Worm (Caenorhabditis elegans) whole organism, mixed stage, embryonic: ENCODE data around the gene Y38C1AA.7.

Experiments used
- M03D4.4 ChIP-seq: sonication (generic microtip); optimal IDR thresholded peaks from 2 replicates; lab custom pipeline; 2017; ENCODE audit warnings: mild to moderate bottlenecking, missing genetic modification characterization, missing compliant biosample characterization
- blmp-1 ChIP-seq: fragments of 150-350 bp; optimal IDR thresholded peaks from 2 replicates; lab custom pipeline; 2014; ENCODE audit warnings: missing biosample characterization, missing genetic modification characterization
- ceh-39 ChIP-seq: fragments of 150-350 bp; optimal IDR thresholded peaks from 2 replicates; lab custom pipeline; 2014; ENCODE audit warnings: missing biosample characterization, missing genetic modification characterization
- ceh-43 ChIP-seq: fragments of 200-800 bp; sonication (Bioruptor generic); optimal IDR thresholded peaks from 2 replicates; lab custom pipeline; 2018; ENCODE audit warnings: mild to moderate bottlenecking, missing genetic modification characterization, moderate library complexity, missing compliant biosample characterization
- ces-1 ChIP-seq: fragments of 150-350 bp; optimal IDR thresholded peaks from 2 replicates; lab custom pipeline; 2014; ENCODE audit warnings: missing biosample characterization, missing genetic modification reagents, missing genetic modification characterization
- cnd-1 ChIP-seq: fragments of 200-800 bp; sonication (Bioruptor generic); optimal IDR thresholded peaks from 2 replicates; lab custom pipeline; 2018; ENCODE audit warnings: mild to moderate bottlenecking, missing genetic modification characterization, missing compliant biosample characterization
- drap-1 ChIP-seq: fragments of 200-800 bp; sonication (Bioruptor generic); optimal IDR thresholded peaks from 3 replicates; lab custom pipeline; 2018; ENCODE audit warnings: mild to moderate bottlenecking, missing genetic modification characterization, missing compliant biosample characterization
- elt-1 ChIP-seq: sonication (generic microtip); optimal IDR thresholded peaks from 2 replicates; lab custom pipeline; 2017; ENCODE audit warnings: missing genetic modification characterization, mild to moderate bottlenecking, missing compliant biosample characterization, antibody characterized with exemption, moderate library complexity, borderline replicate concordance; ENCODE audit not compliant: insufficient read depth
- elt-3 ChIP-seq: fragments of 150-350 bp; optimal IDR thresholded peaks from 2 replicates; lab custom pipeline; 2014; ENCODE audit warnings: missing biosample characterization, missing genetic modification characterization
- flh-1 ChIP-seq: fragments of 200-800 bp; sonication (Bioruptor generic); optimal IDR thresholded peaks from 2 replicates; lab custom pipeline; 2018; ENCODE audit warnings: mild to moderate bottlenecking, missing genetic modification characterization, moderate library complexity, missing compliant biosample characterization
- hlh-1 ChIP-seq: fragments of 150-350 bp; optimal IDR thresholded peaks from 2 replicates; lab custom pipeline; 2014; ENCODE audit warnings: missing biosample characterization, missing genetic modification reagents, missing genetic modification characterization
- lin-32 ChIP-seq: fragments of 200-800 bp; sonication (Bioruptor generic); optimal IDR thresholded peaks from 2 replicates; lab custom pipeline; 2018; ENCODE audit warnings: mild to moderate bottlenecking, missing genetic modification characterization, missing compliant biosample characterization
- lsy-2 ChIP-seq: fragments of 150-350 bp; optimal IDR thresholded peaks from 2 replicates; lab custom pipeline; 2014; ENCODE audit warnings: missing biosample characterization, missing genetic modification characterization
- mab-5 ChIP-seq: fragments of 150-350 bp; optimal IDR thresholded peaks from 2 replicates; lab custom pipeline; 2014; ENCODE audit warnings: missing biosample characterization, missing genetic modification characterization
- mep-1 ChIP-seq: fragments of 150-350 bp; optimal IDR thresholded peaks from 2 replicates; lab custom pipeline; 2017; ENCODE audit warnings: missing biosample characterization, missing genetic modification reagents, missing genetic modification characterization, inconsistent platforms
- mls-2 ChIP-seq: sonication (generic microtip); optimal IDR thresholded peaks from 2 replicates; lab custom pipeline; 2016; ENCODE audit warnings: mild to moderate bottlenecking, missing genetic modification characterization, moderate library complexity, missing compliant biosample characterization
- nhr-12 ChIP-seq: fragments of 150-350 bp; optimal IDR thresholded peaks from 2 replicates; lab custom pipeline; 2014; ENCODE audit warnings: missing biosample characterization, missing genetic modification characterization
- nhr-2 ChIP-seq: fragments of 150-350 bp; optimal IDR thresholded peaks from 2 replicates; lab custom pipeline; 2014; ENCODE audit warnings: missing biosample characterization, missing genetic modification characterization
- nhr-237 ChIP-seq: fragments of 150-350 bp; optimal IDR thresholded peaks from 2 replicates; lab custom pipeline; 2014; ENCODE audit warnings: missing biosample characterization, missing genetic modification characterization
- nhr-28 ChIP-seq: fragments of 150-350 bp; optimal IDR thresholded peaks from 2 replicates; lab custom pipeline; 2014; ENCODE audit warnings: missing biosample characterization, missing genetic modification characterization
- nhr-76 ChIP-seq: sonication (generic microtip); optimal IDR thresholded peaks from 2 replicates; lab custom pipeline; 2017; ENCODE audit warnings: missing biosample characterization, missing genetic modification characterization
- pha-4 ChIP-seq: fragments of 150-350 bp; optimal IDR thresholded peaks from 2 replicates; lab custom pipeline; 2018; ENCODE audit warnings: missing biosample characterization, missing genetic modification reagents, missing genetic modification characterization
- sem-2 ChIP-seq: fragments of 200-800 bp; sonication (Bioruptor generic); optimal IDR thresholded peaks from 2 replicates; lab custom pipeline; 2018; ENCODE audit warnings: mild to moderate bottlenecking, missing genetic modification characterization, missing compliant biosample characterization
- sptf-1 ChIP-seq: sonication (generic microtip); optimal IDR thresholded peaks from 2 replicates; lab custom pipeline; 2017; ENCODE audit warnings: mild to moderate bottlenecking, missing genetic modification characterization, moderate library complexity, missing compliant biosample characterization
- tbx-8 ChIP-seq: fragments of 200-800 bp; sonication (Bioruptor generic); optimal IDR thresholded peaks from 2 replicates; lab custom pipeline; 2018; ENCODE audit warnings: mild to moderate bottlenecking, missing genetic modification characterization, moderate library complexity, missing compliant biosample characterization
- unc-120 ChIP-seq: sonication (generic microtip); optimal IDR thresholded peaks from 2 replicates; lab custom pipeline; 2017; ENCODE audit warnings: missing genetic modification characterization, missing compliant biosample characterization; ENCODE audit not compliant: poor library complexity, severe bottlenecking
- unc-39 ChIP-seq: fragments of 150-350 bp; optimal IDR thresholded peaks from 2 replicates; lab custom pipeline; 2014; ENCODE audit warnings: missing biosample characterization, missing genetic modification characterization
- unc-62 ChIP-seq: fragments of 150-350 bp; optimal IDR thresholded peaks from 2 replicates; lab custom pipeline; 2014; ENCODE audit warnings: missing biosample characterization, missing genetic modification reagents, missing genetic modification characterization
- zip-8 ChIP-seq: fragments of 150-350 bp; optimal IDR thresholded peaks from 2 replicates; lab custom pipeline; 2014; ENCODE audit warnings: missing biosample characterization, missing genetic modification characterization
- ztf-11 ChIP-seq: fragments of 150-350 bp; optimal IDR thresholded peaks from 2 replicates; lab custom pipeline; 2014; ENCODE audit warnings: missing biosample characterization, missing genetic modification characterization

The Y38C1AA.7 gene

DNA sequence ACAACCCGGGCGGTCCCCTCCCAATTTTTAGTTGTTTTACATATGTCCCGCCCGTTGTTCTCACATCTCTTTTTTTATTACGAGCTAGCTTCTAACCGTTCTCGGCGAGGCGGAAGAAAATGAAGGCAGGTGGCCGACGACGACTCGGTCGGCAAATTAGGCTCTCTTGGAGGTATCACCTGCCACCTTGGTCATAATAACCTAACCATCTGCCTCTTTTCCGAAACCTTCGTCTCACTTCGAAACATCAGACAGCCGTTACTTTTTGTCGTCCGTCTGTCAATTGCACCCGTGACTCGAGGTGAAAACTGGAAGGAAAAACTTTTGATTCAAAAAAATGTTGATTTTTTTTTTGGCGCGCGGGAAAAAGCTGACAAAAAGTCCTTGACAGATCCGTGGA lies 18.7 kb downstream of the Y38C1AA.7 start:
- TF ChIP-seq cnd-1 (tag; lab: Kevin White, UChicago): peak; percentile 38
- no peak for TF ChIP-seq ces-1 (GFP tag; lab: Kevin White, UChicago)
- peak; percentile 16 for TF ChIP-seq unc-62
- TF ChIP-seq ztf-11 (tag; lab: Kevin White, UChicago): peak; percentile 52
- TF ChIP-seq nhr-2: peak; percentile 78
- no peak for TF ChIP-seq mep-1 (tag; lab: Kevin White, UChicago)
- peak; percentile 16 for TF ChIP-seq hlh-1 (tag; lab: Kevin White, UChicago)
- TF ChIP-seq lin-32: peak; percentile 69

DNA sequence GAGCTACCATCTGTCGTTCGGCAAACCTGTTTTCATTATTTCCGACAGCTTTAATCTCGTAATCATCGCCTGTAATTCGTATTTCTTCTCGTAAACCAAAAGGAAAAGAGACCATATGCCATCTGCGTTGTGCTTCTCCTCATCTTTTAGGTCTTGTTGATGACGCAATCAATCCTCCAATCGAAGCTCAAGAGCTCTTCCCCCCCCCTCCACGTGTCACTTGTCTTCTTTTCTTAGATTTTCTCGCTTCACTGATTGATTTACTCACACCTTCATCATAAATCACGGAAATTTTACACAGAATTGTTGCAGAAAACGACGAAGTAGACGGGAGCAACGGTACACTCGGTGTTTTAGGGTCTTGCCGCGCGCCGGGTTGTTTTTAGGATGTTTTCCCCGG lies 19.9 kb downstream of the Y38C1AA.7 start, which contains the start of gene tcl-2:
TSS of gene tcl-2 (plus strand) at position 388 of the 400 bp plus-strand sequence.
- no peak for TF ChIP-seq nhr-237
- TF ChIP-seq unc-62: peak; percentile 67
- TF ChIP-seq sem-2: peak; percentile 22
- TF ChIP-seq ztf-11 (tag; lab: Kevin White, UChicago): peak; percentile 26
- TF ChIP-seq flh-1 (GFP tag; lab: Kevin White, UChicago): no peak
- TF ChIP-seq lin-32: peak; percentile 63
- TF ChIP-seq zip-8 (tag; lab: Kevin White, UChicago): peak; percentile 89
- peak; percentile 49 for TF ChIP-seq cnd-1 (tag; lab: Kevin White, UChicago)
- TF ChIP-seq, all 35 proteins: peak for 6

DNA sequence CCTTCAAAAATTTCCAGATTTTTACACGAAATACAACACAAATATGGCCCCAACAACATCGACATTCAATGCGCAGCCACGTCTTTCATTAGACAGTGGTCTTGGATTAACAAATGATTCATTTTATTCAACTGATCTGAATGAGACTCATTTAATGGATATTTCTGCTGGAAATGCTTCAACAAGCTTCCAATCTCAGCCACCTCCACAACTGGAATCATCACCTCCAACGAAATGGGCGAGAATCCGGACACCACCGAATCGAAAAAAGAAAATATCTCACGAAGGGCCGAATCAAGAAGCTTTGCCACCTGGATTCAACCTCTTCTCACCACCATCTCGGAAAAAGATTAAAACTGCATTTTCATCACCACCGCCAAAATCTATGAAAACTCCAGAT lies 20.9 kb downstream of the Y38C1AA.7 start:
- no peak for TF ChIP-seq nhr-2
- no peak for TF ChIP-seq nhr-12
- no peak for TF ChIP-seq nhr-28 (tag; lab: Kevin White, UChicago)
- no peak for TF ChIP-seq nhr-76 (tag; lab: Kevin White, UChicago)
- TF ChIP-seq pha-4: no peak
- no peak for TF ChIP-seq lin-32
- TF ChIP-seq drap-1: no peak
- TF ChIP-seq ceh-39 (tag; lab: Kevin White, UChicago): no peak
- no peak for TF ChIP-seq lsy-2 (tag; lab: Kevin White, UChicago)
- no peak for TF ChIP-seq tbx-8
- TF ChIP-seq unc-62: no peak
- TF ChIP-seq mls-2 (tag; lab: Kevin White, UChicago): no peak
- TF ChIP-seq mab-5: no peak
- no peak for TF ChIP-seq ceh-43 (GFP tag; lab: Kevin White, UChicago)
- no peak for TF ChIP-seq hlh-1 (tag; lab: Kevin White, UChicago)
- TF ChIP-seq, all 35 proteins: peak for 0

DNA sequence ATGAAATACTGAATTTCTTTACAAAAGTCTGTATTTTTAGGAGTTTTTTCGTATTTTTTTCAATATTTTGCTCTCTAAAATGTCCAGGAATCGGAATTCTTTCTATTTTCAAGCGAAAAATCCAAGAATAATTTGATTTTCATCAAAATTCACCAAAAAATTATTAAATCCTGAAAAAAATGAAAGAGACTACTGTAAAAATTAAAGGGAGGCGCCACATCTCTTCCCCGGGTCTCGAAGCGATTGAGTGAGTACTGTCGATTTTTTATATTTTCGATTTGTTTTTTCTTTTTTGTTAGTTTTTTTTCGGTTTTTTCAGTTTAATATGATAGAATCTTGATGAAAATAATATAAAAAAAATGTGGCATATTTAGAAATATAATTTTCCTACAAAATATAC lies 24.8 kb downstream of the Y38C1AA.7 start:
- TF ChIP-seq unc-120 (tag; lab: Kevin White, UChicago) (no peak), lin-32 (no peak), sptf-1 (tag; lab: Kevin White, UChicago) (no peak), M03D4.4 (tag; lab: Kevin White, UChicago) (no peak), nhr-76 (tag; lab: Kevin White, UChicago) (no peak), unc-62 (no peak), blmp-1 (tag; lab: Kevin White, UChicago) (no peak), ztf-11 (tag; lab: Kevin White, UChicago) (no peak), zip-8 (tag; lab: Kevin White, UChicago) (no peak), ceh-43 (GFP tag; lab: Kevin White, UChicago) (no peak), nhr-12 (no peak), elt-1 (tag; lab: Kevin White, UChicago) (no peak), mep-1 (tag; lab: Kevin White, UChicago) (no peak)

DNA sequence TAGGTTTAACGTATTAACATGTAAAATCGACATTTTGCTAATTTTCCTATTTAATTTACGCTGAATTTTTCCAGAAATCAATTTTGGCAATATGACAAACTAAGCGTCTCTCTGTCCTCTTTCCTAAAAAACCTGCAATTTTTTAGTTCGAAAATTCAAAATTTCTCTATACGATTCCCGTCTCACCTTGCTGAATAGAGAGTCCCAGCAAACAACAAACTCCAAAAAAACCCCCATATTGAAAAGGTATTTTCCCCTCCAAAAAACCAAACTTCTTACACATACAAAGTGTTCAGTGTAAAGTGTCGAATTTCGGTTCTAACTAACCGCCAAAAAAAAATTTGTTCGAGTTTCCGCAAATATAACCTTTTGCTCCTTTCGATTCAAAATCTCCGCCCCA lies 25.4 kb downstream of the Y38C1AA.7 start, which contains the start of gene pnc-1:
TSS of gene pnc-1 (plus strand) at position 301 of the 400 bp plus-strand sequence.
- TF ChIP-seq sem-2: no peak
- no peak for TF ChIP-seq unc-62
- TF ChIP-seq mep-1 (tag; lab: Kevin White, UChicago): no peak
- no peak for TF ChIP-seq ztf-11 (tag; lab: Kevin White, UChicago)
- TF ChIP-seq zip-8 (tag; lab: Kevin White, UChicago): no peak
- TF ChIP-seq elt-3 (tag; lab: Kevin White, UChicago): no peak
- no peak for TF ChIP-seq ceh-43 (GFP tag; lab: Kevin White, UChicago)
- no peak for TF ChIP-seq drap-1
- TF ChIP-seq nhr-76 (tag; lab: Kevin White, UChicago): no peak
- TF ChIP-seq unc-39 (tag; lab: Kevin White, UChicago): no peak
- no peak for TF ChIP-seq lsy-2 (tag; lab: Kevin White, UChicago)
- TF ChIP-seq cnd-1 (tag; lab: Kevin White, UChicago): no peak
- no peak for TF ChIP-seq pha-4
